Worm (Caenorhabditis elegans) whole organism, late embryonic: ENCODE results near the gene VB0395L.1.
"Not testable (repeated sequence)": the region's sequence is repeated elsewhere in the genome, so short reads cannot be mapped to it uniquely, and the experiment has no call there.

Source experiments
- C08G9.2 ChIP-seq: sonication (generic microtip); optimal IDR thresholded peaks from 2 replicates; lab custom pipeline; 2016; ENCODE audit warnings: mild to moderate bottlenecking, missing genetic modification characterization, moderate library complexity, missing compliant biosample characterization
- C38D4.7 ChIP-seq: fragments of 200-800 bp; sonication (Bioruptor generic); optimal IDR thresholded peaks from 2 replicates; lab custom pipeline; 2018; ENCODE audit warnings: mild to moderate bottlenecking, missing genetic modification characterization, moderate library complexity, missing compliant biosample characterization
- ahr-1 ChIP-seq: sonication (generic microtip); optimal IDR thresholded peaks from 2 replicates; lab custom pipeline; 2016; ENCODE audit warnings: missing genetic modification characterization, missing compliant biosample characterization
- ama-1 ChIP-seq: fragments of 150-350 bp; optimal IDR thresholded peaks from 2 replicates; lab custom pipeline; 2014
- ceh-14 ChIP-seq: sonication (generic microtip); optimal IDR thresholded peaks from 2 replicates; lab custom pipeline; 2016; ENCODE audit warnings: missing genotype, missing genetic modification characterization, missing compliant biosample characterization
- ceh-19 ChIP-seq: fragments of 200-800 bp; sonication (Bioruptor generic); optimal IDR thresholded peaks from 2 replicates; lab custom pipeline; 2018; ENCODE audit warnings: mild to moderate bottlenecking, missing genetic modification characterization, missing compliant biosample characterization
- ceh-2 ChIP-seq: sonication (generic microtip); optimal IDR thresholded peaks from 2 replicates; lab custom pipeline; 2016; ENCODE audit warnings: missing genotype, missing genetic modification characterization, missing compliant biosample characterization
- ceh-22 ChIP-seq: sonication (generic microtip); optimal IDR thresholded peaks from 2 replicates; lab custom pipeline; 2017; ENCODE audit warnings: missing biosample characterization, missing genetic modification characterization
- ceh-24 ChIP-seq: sonication (generic microtip); optimal IDR thresholded peaks from 2 replicates; lab custom pipeline; 2016; ENCODE audit warnings: mild to moderate bottlenecking, missing genetic modification characterization, missing compliant biosample characterization
- ceh-30 ChIP-seq: fragments of 150-350 bp; optimal IDR thresholded peaks from 2 replicates; lab custom pipeline; 2014; ENCODE audit warnings: missing biosample characterization, missing genetic modification characterization
- ceh-31 ChIP-seq: sonication (generic microtip); optimal IDR thresholded peaks from 2 replicates; lab custom pipeline; 2016; ENCODE audit warnings: missing genetic modification characterization, missing compliant biosample characterization
- ceh-34 ChIP-seq: sonication (generic microtip); optimal IDR thresholded peaks from 2 replicates; lab custom pipeline; 2016; ENCODE audit warnings: mild to moderate bottlenecking, missing genetic modification characterization, missing compliant biosample characterization
- ceh-48 ChIP-seq: sonication (generic microtip); optimal IDR thresholded peaks from 2 replicates; lab custom pipeline; 2016; ENCODE audit warnings: missing genetic modification characterization, inconsistent platforms, missing compliant biosample characterization
- ceh-9 ChIP-seq: sonication (generic microtip); optimal IDR thresholded peaks from 2 replicates; lab custom pipeline; 2016; ENCODE audit warnings: mild to moderate bottlenecking, missing genetic modification characterization, inconsistent platforms, missing compliant biosample characterization
- che-1 ChIP-seq: sonication (generic microtip); optimal IDR thresholded peaks from 2 replicates; lab custom pipeline; 2016; ENCODE audit warnings: mild to moderate bottlenecking, missing genetic modification characterization, missing compliant biosample characterization
- dmd-4 ChIP-seq: sonication (generic microtip); optimal IDR thresholded peaks from 2 replicates; lab custom pipeline; 2016; ENCODE audit warnings: borderline replicate concordance, missing genetic modification characterization, missing compliant biosample characterization
- dve-1 ChIP-seq: sonication (generic microtip); optimal IDR thresholded peaks from 2 replicates; lab custom pipeline; 2017; ENCODE audit warnings: antibody characterized with exemption, mild to moderate bottlenecking, missing genetic modification characterization, missing compliant biosample characterization
- elt-2 ChIP-seq: sonication (generic microtip); optimal IDR thresholded peaks from 2 replicates; lab custom pipeline; 2016; ENCODE audit warnings: missing genetic modification reagents, missing genetic modification characterization, missing compliant biosample characterization
- eyg-1 ChIP-seq: sonication (generic microtip); optimal IDR thresholded peaks from 2 replicates; lab custom pipeline; 2016; ENCODE audit warnings: missing genotype, missing genetic modification characterization, missing compliant biosample characterization
- fkh-10 ChIP-seq: fragments of 150-350 bp; optimal IDR thresholded peaks from 2 replicates; lab custom pipeline; 2014; ENCODE audit warnings: missing biosample characterization, missing genetic modification reagents, missing genetic modification characterization
- fkh-6 ChIP-seq: sonication (generic microtip); optimal IDR thresholded peaks from 2 replicates; lab custom pipeline; 2016; ENCODE audit warnings: missing genetic modification characterization, missing compliant biosample characterization
- hlh-15 ChIP-seq: sonication (generic microtip); optimal IDR thresholded peaks from 2 replicates; lab custom pipeline; 2016; ENCODE audit warnings: missing genetic modification characterization, missing compliant biosample characterization
- hlh-8 ChIP-seq: sonication (generic microtip); optimal IDR thresholded peaks from 2 replicates; lab custom pipeline; 2016; ENCODE audit warnings: missing genotype, missing genetic modification characterization, missing compliant biosample characterization
- madf-2 ChIP-seq: sonication (generic microtip); optimal IDR thresholded peaks from 2 replicates; lab custom pipeline; 2017; ENCODE audit warnings: missing genetic modification characterization, missing compliant biosample characterization
- mec-3 ChIP-seq: sonication (generic microtip); optimal IDR thresholded peaks from 2 replicates; lab custom pipeline; 2016; ENCODE audit warnings: borderline replicate concordance, missing genetic modification characterization, missing compliant biosample characterization
- nfya-1 ChIP-seq: sonication (generic microtip); optimal IDR thresholded peaks from 2 replicates; lab custom pipeline; 2017; ENCODE audit warnings: missing genetic modification characterization, mild to moderate bottlenecking, missing compliant biosample characterization, antibody characterized with exemption, moderate library complexity
- nhr-11 ChIP-seq: fragments of 150-350 bp; optimal IDR thresholded peaks from 2 replicates; lab custom pipeline; 2014; ENCODE audit warnings: missing biosample characterization, missing genetic modification characterization
- nhr-232 ChIP-seq: sonication (generic microtip); optimal IDR thresholded peaks from 2 replicates; lab custom pipeline; 2016; ENCODE audit warnings: missing genetic modification characterization, missing compliant biosample characterization
- npax-4 ChIP-seq: sonication (generic microtip); optimal IDR thresholded peaks from 2 replicates; lab custom pipeline; 2016; ENCODE audit warnings: missing genetic modification characterization, missing compliant biosample characterization
- odd-2 ChIP-seq: sonication (generic microtip); optimal IDR thresholded peaks from 2 replicates; lab custom pipeline; 2017; ENCODE audit warnings: antibody characterized with exemption, mild to moderate bottlenecking, missing genetic modification characterization, missing compliant biosample characterization
- pag-3 ChIP-seq: sonication (generic microtip); optimal IDR thresholded peaks from 2 replicates; lab custom pipeline; 2016; ENCODE audit warnings: missing compliant biosample characterization, missing genetic modification characterization, borderline replicate concordance
- pat-9 ChIP-seq: fragments of 200-800 bp; sonication (Bioruptor generic); optimal IDR thresholded peaks from 2 replicates; lab custom pipeline; 2018; ENCODE audit warnings: mild to moderate bottlenecking, missing genetic modification characterization, moderate library complexity, missing compliant biosample characterization
- pax-1 ChIP-seq: fragments of 150-350 bp; optimal IDR thresholded peaks from 2 replicates; lab custom pipeline; 2014; ENCODE audit warnings: missing biosample characterization, missing genetic modification characterization
- pha-2 ChIP-seq: sonication (generic microtip); optimal IDR thresholded peaks from 2 replicates; lab custom pipeline; 2017; ENCODE audit warnings: mild to moderate bottlenecking, missing genetic modification characterization, missing compliant biosample characterization
- pha-4 ChIP-seq: fragments of 150-350 bp; optimal IDR thresholded peaks from 2 replicates; lab custom pipeline; 2018; ENCODE audit warnings: missing biosample characterization, missing genetic modification reagents, missing genetic modification characterization
- pqm-1 ChIP-seq: sonication (generic microtip); optimal IDR thresholded peaks from 2 replicates; lab custom pipeline; 2016; ENCODE audit warnings: missing genetic modification characterization, missing compliant biosample characterization
- ref-2 ChIP-seq: sonication (generic microtip); optimal IDR thresholded peaks from 2 replicates; lab custom pipeline; 2016; ENCODE audit warnings: missing genetic modification characterization, missing compliant biosample characterization
- rnt-1 ChIP-seq: sonication (generic microtip); optimal IDR thresholded peaks from 2 replicates; lab custom pipeline; 2016; ENCODE audit warnings: missing genetic modification characterization, missing compliant biosample characterization
- sdc-2 ChIP-seq: sonication (generic microtip); optimal IDR thresholded peaks from 2 replicates; lab custom pipeline; 2016; ENCODE audit warnings: missing genotype, missing genetic modification characterization, missing compliant biosample characterization
- sox-2 ChIP-seq: fragments of 200-800 bp; sonication (Bioruptor generic); IDR thresholded peaks from 2 replicates; pipeline ENCODE4 v1.3.6; 2022; ENCODE audit warnings: missing genetic modification reagents, missing genetic modification characterization, missing compliant biosample characterization
- sox-4 ChIP-seq: sonication (generic microtip); optimal IDR thresholded peaks from 2 replicates; lab custom pipeline; 2017; ENCODE audit warnings: mild to moderate bottlenecking, missing genetic modification characterization, inconsistent platforms, missing compliant biosample characterization
- syd-9 ChIP-seq: sonication (generic microtip); optimal IDR thresholded peaks from 2 replicates; lab custom pipeline; 2016; ENCODE audit warnings: mild to moderate bottlenecking, missing genetic modification characterization, moderate library complexity, missing compliant biosample characterization
- tbx-2 ChIP-seq: sonication (generic microtip); optimal IDR thresholded peaks from 2 replicates; lab custom pipeline; 2016; ENCODE audit warnings: missing genetic modification characterization, missing compliant biosample characterization
- unc-3 ChIP-seq, 2 experiments: fragments of 200-800 bp in 1 of 2; sonication (Bioruptor generic) in 1 of 2; sonication (generic microtip) in 1 of 2; conservative IDR thresholded peaks in 1 of 2; optimal IDR thresholded peaks in 1 of 2; 2 replicates each; pipeline versions ENCODE4 v1.3.6 to Lab custom; 2016 to 2022; ENCODE audit warnings: missing compliant biosample characterization in 2 of 2, missing genetic modification characterization in 2 of 2, missing genetic modification reagents in 1 of 2
- unc-42 ChIP-seq: sonication (generic microtip); optimal IDR thresholded peaks from 2 replicates; lab custom pipeline; 2016; ENCODE audit warnings: missing genotype, missing genetic modification characterization, missing compliant biosample characterization
- unc-86 ChIP-seq: sonication (generic microtip); optimal IDR thresholded peaks from 2 replicates; lab custom pipeline; 2016; ENCODE audit warnings: missing genetic modification characterization, missing compliant biosample characterization

The VB0395L.1 gene

ce11 chrX:16016796-16017195 is at the start of gene VB0395L.1, which contains the start of gene nhx-1:
VB0395L.1 (minus strand) TSS chrX:16016981.
nhx-1 (plus strand) TSS chrX:16017121.
- no peak for TF ChIP-seq unc-86 (tag; lab: Kevin White, UChicago)
- TF ChIP-seq C08G9.2 (tag; lab: Kevin White, UChicago): no peak
- no peak for TF ChIP-seq ceh-31 (tag; lab: Kevin White, UChicago)
- TF ChIP-seq dve-1: no peak
- no peak for TF ChIP-seq pag-3 (tag; lab: Kevin White, UChicago)
- TF ChIP-seq nhr-11 (tag; lab: Kevin White, UChicago): no peak
- no peak for TF ChIP-seq pha-2 (tag; lab: Kevin White, UChicago)
- TF ChIP-seq mec-3 (tag; lab: Kevin White, UChicago): no peak
- no peak for TF ChIP-seq madf-2 (tag; lab: Kevin White, UChicago)

DNA sequence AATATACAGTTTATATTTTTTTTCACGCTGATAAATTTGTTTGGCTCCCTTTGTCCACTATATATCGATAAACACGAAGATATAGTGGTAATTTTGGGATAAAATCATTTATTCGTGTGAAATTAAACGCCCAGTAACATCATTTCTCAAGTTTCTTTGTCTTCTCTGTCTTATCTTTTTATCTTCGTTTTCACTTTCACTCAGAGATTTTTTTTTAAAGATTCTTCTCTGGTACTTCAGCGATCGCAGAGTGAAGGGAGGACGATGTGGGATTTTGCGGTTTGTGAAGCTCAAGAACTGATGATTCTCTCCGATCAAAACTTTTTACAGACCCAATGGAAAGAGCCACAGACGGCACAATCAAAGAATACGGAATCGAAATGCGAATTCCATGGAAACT is 45.6 kb upstream of the VB0395L.1 start, which contains the start of gene T27A8.3:
TSS of gene T27A8.3 (plus strand) at position 301 of the 400 bp plus-strand sequence.
- not testable (repeated sequence) for TF ChIP-seq ama-1 (lab: Kevin White, UChicago); unc-3 (GFP tag; conservative IDR thresholded peaks at IDR 0.05; lab: Robert Waterston, UW); unc-3 (tag; optimal IDR thresholded peaks at IDR 0.05; lab: Kevin White, UChicago); ceh-24

- TF ChIP-seq nfya-1 (no peak), ref-2 (tag; lab: Kevin White, UChicago) (no peak), dmd-4 (tag; lab: Kevin White, UChicago) (no peak), elt-2 (tag; lab: Kevin White, UChicago) (no peak), npax-4 (no peak), eyg-1 (no peak), dve-1 (no peak), pag-3 (tag; lab: Kevin White, UChicago) (no peak), pat-9 (no peak), odd-2 (tag; lab: Kevin White, UChicago) (no peak), ahr-1 (tag; lab: Kevin White, UChicago) (no peak), sox-2 (GFP tag; lab: Robert Waterston, UW) (no peak), pha-4 (tag; lab: Kevin White, UChicago) (no peak), sox-4 (tag; lab: Kevin White, UChicago) (no peak)
These were observed 42.1 kb upstream of the VB0395L.1 start, which contains the start of gene T27A8.2 for ce11 chrX:16058845-16059244. T27A8.2 (minus strand) TSS chrX:16058945.

ce11 chrX:16056404-16056803 is 39.6 kb upstream of the VB0395L.1 start:
- no peak for TF ChIP-seq fkh-6 (tag; lab: Kevin White, UChicago)
- TF ChIP-seq ceh-22 (tag; lab: Kevin White, UChicago): peak; percentile 67
- TF ChIP-seq ceh-30: peak; percentile 71
- peak; percentile 89 for TF ChIP-seq unc-42 (tag; lab: Kevin White, UChicago)
- no peak for TF ChIP-seq ceh-9 (tag; lab: Kevin White, UChicago)
- peak; percentile 28 for TF ChIP-seq unc-86 (tag; lab: Kevin White, UChicago)
- TF ChIP-seq sox-2 (GFP tag; lab: Robert Waterston, UW): peak; percentile 4; the same call in 1 of the 2 replicates
- TF ChIP-seq unc-3 (GFP tag; conservative IDR thresholded peaks at IDR 0.05; lab: Robert Waterston, UW): peak; percentile 37; the same call in 1 of the 2 replicates
- peak; percentile 8 for TF ChIP-seq unc-3 (tag; optimal IDR thresholded peaks at IDR 0.05; lab: Kevin White, UChicago)
- peak; percentile 57 for TF ChIP-seq pqm-1 (tag; lab: Kevin White, UChicago)
- no peak for TF ChIP-seq che-1 (tag; lab: Kevin White, UChicago)
- peak; percentile 63 for TF ChIP-seq hlh-8
- TF ChIP-seq hlh-15 (tag; lab: Kevin White, UChicago): no peak
- peak; percentile 99 for TF ChIP-seq sdc-2 (tag; lab: Kevin White, UChicago)
- TF ChIP-seq ceh-14 (tag; lab: Kevin White, UChicago): peak; percentile 6
- peak; percentile 87 for TF ChIP-seq rnt-1 (tag; lab: Kevin White, UChicago)
- TF ChIP-seq syd-9 (tag; lab: Kevin White, UChicago): peak; percentile 71
- peak; percentile 59 for TF ChIP-seq pax-1 (tag; lab: Kevin White, UChicago)
- no peak for TF ChIP-seq C38D4.7 (GFP tag; lab: Kevin White, UChicago)
- TF ChIP-seq ceh-2: peak; percentile 17
- peak; percentile 87 for TF ChIP-seq dve-1
- peak; percentile 78 for TF ChIP-seq tbx-2
- TF ChIP-seq ceh-31 (tag; lab: Kevin White, UChicago): peak; percentile 80
- peak; percentile 35 for TF ChIP-seq fkh-10 (GFP tag; lab: Kevin White, UChicago)
- TF ChIP-seq ceh-19 (GFP tag; lab: Kevin White, UChicago): no peak
- peak; percentile 56 for TF ChIP-seq ceh-34 (tag; lab: Kevin White, UChicago)
- TF ChIP-seq nhr-232 (tag; lab: Kevin White, UChicago): no peak
- peak; percentile 48 for TF ChIP-seq ceh-48
- peak; percentile 40 for TF ChIP-seq elt-2 (tag; lab: Kevin White, UChicago)
